Fruit fly (Drosophila melanogaster) whole organism: ENCODE measurements around the gene Cnx99A.

Source experiments
- CG8478 ChIP-seq: fragments of >200 bp; optimal IDR thresholded peaks from 2 replicates; lab custom pipeline; 2018; ENCODE audit warnings: inconsistent platforms
- Dll ChIP-seq: fragments of >200 bp; optimal IDR thresholded peaks from 2 replicates; lab custom pipeline; 2017
- EcR ChIP-seq, 2 experiments: fragments of >200 bp; optimal IDR thresholded peaks; 2 replicates each; lab custom pipeline; 2017; ENCODE audit warnings: missing biosample characterization in 2 of 2, missing genetic modification characterization in 2 of 2, missing genetic modification reagents in 2 of 2
- pan ChIP-seq: fragments of >200 bp; optimal IDR thresholded peaks from 2 replicates; lab custom pipeline; 2017
- psq ChIP-seq: fragments of >200 bp; optimal IDR thresholded peaks from 2 replicates; lab custom pipeline; 2017
- usp ChIP-seq: fragments of >200 bp; optimal IDR thresholded peaks from 2 replicates; lab custom pipeline; 2017; ENCODE audit warnings: missing biosample characterization, missing genetic modification characterization, mixed read lengths

The Cnx99A gene

DNA sequence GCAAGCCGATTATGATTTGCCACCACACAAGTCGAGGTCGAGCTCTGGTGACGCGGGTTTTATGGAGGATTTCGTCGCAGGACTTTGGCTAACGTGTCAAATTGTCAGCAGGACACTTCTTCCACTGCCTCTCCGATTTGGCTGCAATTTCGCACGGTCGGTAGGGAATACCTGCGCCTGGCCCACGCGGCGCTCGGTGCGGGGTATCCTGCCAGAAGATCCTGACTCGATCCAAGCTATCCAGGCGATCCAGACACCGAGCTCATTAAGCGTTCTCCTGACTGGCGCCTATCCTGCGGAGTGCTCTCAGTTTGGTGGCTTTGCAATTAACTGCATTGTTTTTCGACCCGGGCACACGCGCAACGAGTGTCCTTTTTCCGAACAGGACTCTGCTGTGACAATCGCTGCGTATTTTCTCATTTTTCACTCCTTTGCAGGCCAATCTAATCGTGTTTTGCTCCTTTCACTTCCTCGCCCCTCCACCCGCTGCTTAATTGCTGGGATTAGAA, 12.4 kb downstream of the Cnx99A start:
- TF ChIP-seq psq (lab: Kevin White, UChicago): no peak
- TF ChIP-seq Dll (lab: Kevin White, UChicago): no peak
- no peak for TF ChIP-seq EcR (GFP tag; optimal IDR thresholded peaks at IDR 0.05; lab: Kevin White, UChicago)
- no peak for TF ChIP-seq CG8478 (lab: Kevin White, UChicago)
- no peak for TF ChIP-seq pan (lab: Kevin White, UChicago)
- TF ChIP-seq usp (GFP tag; lab: Kevin White, UChicago): no peak

dm6 chr3R:29304094-29304493, 15.3 kb downstream of the Cnx99A start:
- TF ChIP-seq CG8478 (lab: Kevin White, UChicago) (no peak), EcR (GFP tag; optimal IDR thresholded peaks at IDR 0.05; lab: Kevin White, UChicago) (peak in 1 of 2 experiments; percentile 46)

DNA sequence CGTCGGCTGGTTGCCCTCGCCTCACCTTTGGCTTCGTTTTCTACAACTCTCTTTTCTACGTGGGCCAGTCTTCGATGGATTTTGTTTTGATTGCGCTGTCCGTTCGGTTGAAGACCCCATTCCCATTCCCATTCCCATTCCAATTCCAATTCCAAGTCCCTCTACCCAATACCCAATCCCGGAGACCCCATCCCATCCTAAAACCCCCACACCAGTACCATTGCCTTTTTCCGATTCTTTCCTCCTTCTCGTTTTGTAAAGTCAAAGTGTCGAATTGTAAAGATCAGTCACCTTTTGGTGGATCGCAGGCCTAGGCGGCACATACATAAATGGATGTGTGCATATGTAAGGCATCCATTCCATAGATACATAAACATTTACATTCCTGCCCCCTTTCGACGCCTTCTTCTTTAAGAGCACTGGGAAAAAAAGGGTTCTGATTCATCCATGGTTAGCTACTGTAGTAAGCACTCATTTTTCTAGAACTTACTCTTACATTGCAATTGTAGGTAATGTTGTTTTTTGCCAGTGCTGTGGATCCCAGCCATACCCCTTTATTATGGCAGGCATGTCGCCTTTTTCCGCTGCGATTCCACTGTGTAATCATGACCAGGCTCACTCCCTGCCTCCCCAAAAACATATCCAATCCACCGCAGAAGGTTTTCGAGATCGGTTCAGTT, 19.5 kb downstream of the Cnx99A start:
- TF ChIP-seq EcR (GFP tag; optimal IDR thresholded peaks at IDR 0.05; lab: Kevin White, UChicago) (peak in 1 of 2 experiments; percentile 73), usp (GFP tag; lab: Kevin White, UChicago) (no peak)

DNA sequence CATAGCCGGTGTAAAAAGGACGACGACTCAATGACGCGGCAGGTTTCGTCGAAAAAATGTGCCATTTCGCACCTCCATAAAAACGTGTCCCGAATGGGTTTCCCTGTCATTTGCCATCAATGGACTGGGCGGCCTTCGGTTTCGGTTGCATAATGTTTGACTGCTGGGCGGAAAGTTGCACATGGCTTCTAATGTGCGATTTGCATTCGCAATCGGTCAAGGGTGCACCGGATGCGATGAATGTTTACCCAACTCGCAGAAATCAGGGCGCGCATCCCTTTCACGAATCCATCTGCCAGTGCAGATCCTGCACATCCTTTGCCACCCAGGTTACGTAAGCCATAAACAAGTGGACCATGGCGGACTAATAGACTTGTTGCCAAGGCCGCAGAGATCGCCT, 21.6 kb downstream of the Cnx99A start:
- TF ChIP-seq EcR (GFP tag; optimal IDR thresholded peaks at IDR 0.05; lab: Kevin White, UChicago) (no peak), pan (lab: Kevin White, UChicago) (no peak), Dll (lab: Kevin White, UChicago) (no peak)

DNA sequence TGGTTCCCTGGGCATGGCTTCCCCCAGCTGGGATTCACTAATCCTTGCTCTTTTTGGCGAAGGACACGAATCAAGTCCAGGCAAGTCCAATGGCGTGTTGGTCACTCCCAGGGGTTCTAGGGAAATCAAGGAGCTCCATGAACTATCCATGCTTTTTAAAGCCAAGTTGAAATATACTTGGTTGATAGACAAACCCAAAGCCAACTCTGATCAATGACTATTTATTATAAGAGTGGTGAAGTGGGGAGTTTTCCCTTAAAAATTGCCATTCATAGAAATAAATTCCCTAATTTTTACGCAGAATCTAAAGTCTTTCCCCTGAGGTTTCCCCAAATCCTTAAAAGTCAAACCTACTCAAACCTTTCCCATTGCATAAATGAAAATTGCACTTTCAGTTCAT, 22.4 kb downstream of the Cnx99A start, which contains the start of gene CG14506:
Gene CG14506 (minus strand): TSS at position 101 of the 400 bp plus-strand sequence.
- TF ChIP-seq EcR (GFP tag; optimal IDR thresholded peaks at IDR 0.05; lab: Kevin White, UChicago) (no peak), pan (lab: Kevin White, UChicago) (no peak), Dll (lab: Kevin White, UChicago) (no peak), usp (GFP tag; lab: Kevin White, UChicago) (no peak), psq (lab: Kevin White, UChicago) (no peak), CG8478 (lab: Kevin White, UChicago) (no peak)

dm6 chr3R:29293457-29293856, 26.0 kb downstream of the Cnx99A start:
- TF ChIP-seq usp (GFP tag; lab: Kevin White, UChicago): no peak

- TF ChIP-seq CG8478 (lab: Kevin White, UChicago) (no peak), pan (lab: Kevin White, UChicago) (no peak), Dll (lab: Kevin White, UChicago) (no peak)
Observed at dm6 chr3R:29291932-29292331, 27.5 kb downstream of the Cnx99A start.

dm6 chr3R:29290588-29291530, 28.6 kb downstream of the Cnx99A start:
- no peak for TF ChIP-seq EcR (GFP tag; optimal IDR thresholded peaks at IDR 0.05; lab: Kevin White, UChicago)
- TF ChIP-seq psq (lab: Kevin White, UChicago): no peak
- TF ChIP-seq CG8478 (lab: Kevin White, UChicago): no peak
- TF ChIP-seq usp (GFP tag; lab: Kevin White, UChicago): no peak
- no peak for TF ChIP-seq pan (lab: Kevin White, UChicago)
- no peak for TF ChIP-seq Dll (lab: Kevin White, UChicago)

DNA sequence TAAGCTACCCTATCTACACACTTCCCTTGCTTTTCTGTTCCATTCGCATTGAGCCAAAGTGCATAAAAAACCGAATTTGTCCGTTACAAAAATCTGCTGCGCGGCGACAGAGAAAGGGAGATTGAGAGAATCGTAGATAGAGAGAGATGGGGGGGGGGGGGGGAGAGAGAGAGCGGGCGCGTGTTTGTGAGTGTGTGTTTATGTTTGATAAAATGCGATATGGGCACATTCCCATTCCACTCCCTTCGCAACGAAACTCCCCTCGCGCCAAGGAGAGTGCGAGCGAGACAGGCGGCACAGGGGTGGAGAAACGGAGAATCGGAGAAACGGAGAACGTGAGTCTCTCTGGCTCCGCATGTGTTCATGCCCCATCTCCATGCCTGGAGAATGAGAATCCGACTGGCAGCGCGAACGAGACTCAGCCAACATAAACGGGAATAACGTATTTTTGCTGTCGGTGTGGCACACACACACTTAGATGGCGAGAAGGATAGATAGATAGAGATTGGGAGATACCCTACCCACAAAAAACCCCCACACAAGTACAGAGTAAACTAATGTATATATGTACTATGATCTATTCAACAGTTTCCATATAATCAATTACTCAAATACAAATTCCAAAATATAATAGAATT, 32.0 kb downstream of the Cnx99A start:
- TF ChIP-seq psq (lab: Kevin White, UChicago): no peak
- TF ChIP-seq pan (lab: Kevin White, UChicago): no peak
- no peak for TF ChIP-seq usp (GFP tag; lab: Kevin White, UChicago)
- TF ChIP-seq EcR (GFP tag; optimal IDR thresholded peaks at IDR 0.05; lab: Kevin White, UChicago): no peak
- TF ChIP-seq CG8478 (lab: Kevin White, UChicago): no peak

dm6 chr3R:29284315-29284714, 35.1 kb downstream of the Cnx99A start:
- TF ChIP-seq pan (lab: Kevin White, UChicago): peak; percentile 66
- no peak for TF ChIP-seq usp (GFP tag; lab: Kevin White, UChicago)

- TF ChIP-seq CG8478 (lab: Kevin White, UChicago): no peak
- TF ChIP-seq EcR (GFP tag; optimal IDR thresholded peaks at IDR 0.05; lab: Kevin White, UChicago): peak in 1 of 2 experiments; percentile 45
Observed at dm6 chr3R:29282939-29283616, 36.4 kb downstream of the Cnx99A start.
